Fruit fly (Drosophila melanogaster) whole organism, pupa: ENCODE data around the gene NimC4.
A peak's percentile ranks its signal among the peaks of the same experiment; 100 is the strongest.

Experiments
- CG10348 ChIP-seq: fragments of 200-800 bp; sonication (Bioruptor generic); IDR thresholded peaks from 2 replicates; pipeline ENCODE4 v1.3.6; 2022; ENCODE audit warnings: missing biosample characterization, missing genetic modification characterization
- CG12605 ChIP-seq: fragments of 200-800 bp; sonication (Bioruptor generic); IDR thresholded peaks from 2 replicates; pipeline ENCODE4 v1.3.6; 2022; ENCODE audit warnings: missing biosample characterization, missing genetic modification characterization
- CG13204 ChIP-seq: fragments of 200-800 bp; sonication (Bioruptor generic); optimal IDR thresholded peaks from 2 replicates; lab custom pipeline; 2018; ENCODE audit warnings: missing biosample characterization, mild to moderate bottlenecking, missing genetic modification characterization, moderate library complexity
- CG14655 ChIP-seq: fragments of 200-800 bp; sonication (Bioruptor generic); optimal IDR thresholded peaks from 3 replicates; lab custom pipeline; 2017; ENCODE audit warnings: mild to moderate bottlenecking, missing biosample characterization, missing genetic modification reagents, missing genetic modification characterization
- CG15710 ChIP-seq: fragments of 200-800 bp; sonication (Bioruptor generic); optimal IDR thresholded peaks from 2 replicates; lab custom pipeline; 2018; ENCODE audit warnings: missing biosample characterization, mild to moderate bottlenecking, missing genetic modification characterization, moderate library complexity
- CG17806 ChIP-seq: fragments of 200-800 bp; sonication (Bioruptor generic); optimal IDR thresholded peaks from 2 replicates; lab custom pipeline; 2018; ENCODE audit warnings: missing biosample characterization, mild to moderate bottlenecking, missing genetic modification characterization, moderate library complexity
- CG32121 ChIP-seq: fragments of 200-800 bp; sonication (Bioruptor generic); IDR thresholded peaks from 2 replicates; pipeline ENCODE4 v1.3.6; 2022; ENCODE audit warnings: missing biosample characterization, missing genetic modification characterization
- CG34367 ChIP-seq: fragments of 200-800 bp; sonication (Bioruptor generic); optimal IDR thresholded peaks from 2 replicates; lab custom pipeline; 2018; ENCODE audit warnings: missing biosample characterization, mild to moderate bottlenecking, missing genetic modification characterization
- CG4496 ChIP-seq: fragments of 200-800 bp; sonication (Bioruptor generic); IDR thresholded peaks from 3 replicates; pipeline ENCODE4 v1.3.6; 2022; ENCODE audit warnings: missing biosample characterization, missing genetic modification characterization
- CG8159 ChIP-seq: fragments of 200-800 bp; sonication (Bioruptor generic); optimal IDR thresholded peaks from 3 replicates; lab custom pipeline; 2018; ENCODE audit warnings: missing biosample characterization, mild to moderate bottlenecking, missing genetic modification characterization, moderate library complexity
- CG8301 ChIP-seq: fragments of 200-800 bp; sonication (Bioruptor generic); optimal IDR thresholded peaks from 2 replicates; lab custom pipeline; 2018; ENCODE audit warnings: missing biosample characterization, mild to moderate bottlenecking, missing genetic modification characterization
- CG9948 ChIP-seq: fragments of 200-800 bp; sonication (Bioruptor generic); optimal IDR thresholded peaks from 2 replicates; lab custom pipeline; 2018; ENCODE audit warnings: missing biosample characterization, mild to moderate bottlenecking, missing genetic modification characterization, moderate library complexity
- D1 ChIP-seq: fragments of 200-800 bp; sonication (Bioruptor generic); optimal IDR thresholded peaks from 2 replicates; lab custom pipeline; 2018; ENCODE audit warnings: missing biosample characterization, mild to moderate bottlenecking, missing genetic modification characterization, moderate library complexity
- EcR ChIP-seq: fragments of 200-800 bp; sonication (Bioruptor generic); optimal IDR thresholded peaks from 3 replicates; lab custom pipeline; 2019; ENCODE audit warnings: missing biosample characterization, missing genetic modification characterization, mild to moderate bottlenecking, moderate library complexity, missing genetic modification reagents
- Ets98B ChIP-seq: fragments of 200-800 bp; sonication (Bioruptor generic); IDR thresholded peaks from 2 replicates; pipeline ENCODE4 v1.3.6; 2022; ENCODE audit warnings: missing biosample characterization, missing genetic modification characterization
- Pif1A ChIP-seq: fragments of 200-800 bp; sonication (Bioruptor generic); optimal IDR thresholded peaks from 3 replicates; lab custom pipeline; 2016; ENCODE audit warnings: missing biosample characterization, missing genetic modification characterization
- Pif1B ChIP-seq: fragments of 200-800 bp; sonication (Bioruptor generic); optimal IDR thresholded peaks from 3 replicates; lab custom pipeline; 2016; ENCODE audit warnings: missing biosample characterization, missing genetic modification characterization
- Snoo ChIP-seq: fragments of 200-800 bp; sonication (Bioruptor generic); optimal IDR thresholded peaks from 3 replicates; lab custom pipeline; 2017; ENCODE audit warnings: missing biosample characterization, mild to moderate bottlenecking, missing genetic modification characterization, inconsistent platforms
- fd96Ca ChIP-seq: fragments of 200-800 bp; sonication (Bioruptor generic); IDR thresholded peaks from 3 replicates; pipeline ENCODE4 v1.3.6; 2022; ENCODE audit warnings: missing biosample characterization, missing genetic modification characterization
- gl ChIP-seq: fragments of 200-800 bp; sonication (Bioruptor generic); optimal IDR thresholded peaks from 2 replicates; lab custom pipeline; 2018; ENCODE audit warnings: missing biosample characterization, mild to moderate bottlenecking, missing genetic modification characterization
- rn ChIP-seq: fragments of 200-800 bp; sonication (Bioruptor generic); IDR thresholded peaks from 2 replicates; pipeline ENCODE4 v1.3.6; 2022; ENCODE audit warnings: missing biosample characterization, missing genetic modification characterization

The NimC4 gene

dm6 chr2L:14011591-14012303 is 35.6 kb upstream of the NimC4 start:
- TF ChIP-seq CG13204 (GFP tag; lab: Kevin White, UChicago) (no peak), Pif1A (GFP tag; lab: Kevin White, UChicago) (peak; percentile 9), CG14655 (GFP tag; lab: Kevin White, UChicago) (peak; percentile 15), D1 (tag; lab: Kevin White, UChicago) (no peak), gl (no peak), Snoo (tag; lab: Kevin White, UChicago) (peak; percentile 12), CG34367 (tag; lab: Kevin White, UChicago) (no peak), CG9948 (tag; lab: Kevin White, UChicago) (no peak), CG8159 (tag; lab: Kevin White, UChicago) (peak; percentile 7), CG10348 (GFP tag; lab: Robert Waterston, UW) (no peak), CG4496 (no peak), CG8301 (tag; lab: Kevin White, UChicago) (no peak), EcR (GFP tag; lab: Kevin White, UChicago) (no peak), Ets98B (peak; percentile 51; the same call in 1 of the 2 replicates), CG12605 (0 out of 2 replicates have a peak, but pooled peaks have one; percentile 27)
- TF ChIP-seq, all 21 proteins: peak for 6

dm6 chr2L:14012304-14013054 is 34.9 kb upstream of the NimC4 start, which contains the start of gene bgm:
Gene bgm, plus strand, starts transcription at chr2L:14013004.
- TF ChIP-seq CG13204 (GFP tag; lab: Kevin White, UChicago) (no peak), CG9948 (tag; lab: Kevin White, UChicago) (no peak), CG34367 (tag; lab: Kevin White, UChicago) (no peak), CG17806 (tag; lab: Kevin White, UChicago) (no peak), CG8301 (tag; lab: Kevin White, UChicago) (no peak), EcR (GFP tag; lab: Kevin White, UChicago) (no peak), D1 (tag; lab: Kevin White, UChicago) (no peak), CG8159 (tag; lab: Kevin White, UChicago) (no peak), rn (GFP tag; lab: Robert Waterston, UW) (no peak), Ets98B (no peak), Snoo (tag; lab: Kevin White, UChicago) (no peak), CG12605 (no peak), CG14655 (GFP tag; lab: Kevin White, UChicago) (no peak), CG10348 (GFP tag; lab: Robert Waterston, UW) (no peak), Pif1B (GFP tag; lab: Kevin White, UChicago) (no peak), Pif1A (GFP tag; lab: Kevin White, UChicago) (no peak), CG32121 (no peak), CG4496 (no peak), gl (no peak), CG15710 (tag; lab: Kevin White, UChicago) (no peak)

- TF ChIP-seq CG12605 (no peak), CG8301 (tag; lab: Kevin White, UChicago) (no peak), CG13204 (GFP tag; lab: Kevin White, UChicago) (no peak), Pif1A (GFP tag; lab: Kevin White, UChicago) (no peak), CG15710 (tag; lab: Kevin White, UChicago) (no peak), CG32121 (no peak)
Measured at dm6 chr2L:14013478-14013877, 33.9 kb upstream of the NimC4 start.

- TF ChIP-seq CG10348 (GFP tag; lab: Robert Waterston, UW) (no peak), CG8301 (tag; lab: Kevin White, UChicago) (no peak), CG15710 (tag; lab: Kevin White, UChicago) (no peak), fd96Ca (no peak), CG9948 (tag; lab: Kevin White, UChicago) (no peak), CG13204 (GFP tag; lab: Kevin White, UChicago) (no peak), CG14655 (GFP tag; lab: Kevin White, UChicago) (no peak), CG8159 (tag; lab: Kevin White, UChicago) (no peak), CG32121 (no peak)
Measured at dm6 chr2L:14015109-14015508, 32.3 kb upstream of the NimC4 start.

- TF ChIP-seq CG17806 (tag; lab: Kevin White, UChicago) (no peak), Pif1B (GFP tag; lab: Kevin White, UChicago) (no peak), CG32121 (no peak), CG8159 (tag; lab: Kevin White, UChicago) (no peak), CG4496 (no peak), CG15710 (tag; lab: Kevin White, UChicago) (no peak), Ets98B (no peak), Pif1A (GFP tag; lab: Kevin White, UChicago) (no peak), CG8301 (tag; lab: Kevin White, UChicago) (no peak), EcR (GFP tag; lab: Kevin White, UChicago) (no peak), CG14655 (GFP tag; lab: Kevin White, UChicago) (no peak), D1 (tag; lab: Kevin White, UChicago) (no peak)
Measured at dm6 chr2L:14019654-14020053, 27.7 kb upstream of the NimC4 start.
